Worm (Caenorhabditis elegans) whole organism, late embryonic: ENCODE results near the gene srbc-57.

Experiments used
- ceh-18 ChIP-seq: sonication (generic microtip); optimal IDR thresholded peaks from 2 replicates; lab custom pipeline; 2016; ENCODE audit warnings: missing genetic modification characterization, missing compliant biosample characterization
- dve-1 ChIP-seq: sonication (generic microtip); optimal IDR thresholded peaks from 2 replicates; lab custom pipeline; 2017; ENCODE audit warnings: antibody characterized with exemption, mild to moderate bottlenecking, missing genetic modification characterization, missing compliant biosample characterization
- ets-4 ChIP-seq: sonication (generic microtip); optimal IDR thresholded peaks from 2 replicates; lab custom pipeline; 2016; ENCODE audit warnings: missing genetic modification characterization, missing compliant biosample characterization
- fkh-10 ChIP-seq: fragments of 150-350 bp; optimal IDR thresholded peaks from 2 replicates; lab custom pipeline; 2014; ENCODE audit warnings: missing biosample characterization, missing genetic modification reagents, missing genetic modification characterization
- gmeb-2 ChIP-seq: sonication (generic microtip); optimal IDR thresholded peaks from 2 replicates; lab custom pipeline; 2016; ENCODE audit warnings: missing genetic modification characterization, inconsistent platforms, missing compliant biosample characterization
- npax-4 ChIP-seq: sonication (generic microtip); optimal IDR thresholded peaks from 2 replicates; lab custom pipeline; 2016; ENCODE audit warnings: missing genetic modification characterization, missing compliant biosample characterization
- tbx-2 ChIP-seq: sonication (generic microtip); optimal IDR thresholded peaks from 2 replicates; lab custom pipeline; 2016; ENCODE audit warnings: missing genetic modification characterization, missing compliant biosample characterization

DNA sequence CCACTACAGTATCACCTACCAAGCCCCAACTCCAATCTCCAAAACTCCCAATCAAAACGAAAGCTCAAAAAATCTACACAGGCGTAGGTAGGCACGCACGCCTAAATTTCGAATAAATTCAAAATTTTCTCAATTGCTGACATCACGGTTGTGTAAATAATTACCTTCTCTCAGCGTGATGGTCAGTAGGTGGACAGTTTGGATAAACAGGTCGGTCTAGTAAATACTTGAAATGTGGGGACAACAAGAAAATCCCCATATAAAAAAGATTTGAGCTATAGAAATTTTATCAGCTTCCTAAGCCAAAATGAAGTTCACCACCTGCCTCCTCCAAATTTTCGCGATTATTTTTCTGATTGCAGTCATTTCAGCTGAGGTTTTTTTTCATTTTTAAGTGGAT is 30.3 kb downstream of the srbc-57 start, which contains the start of gene B0554.1:
- TF ChIP-seq ets-4 (tag; lab: Kevin White, UChicago): no peak
- no peak for TF ChIP-seq npax-4 (tag; lab: Kevin White, UChicago)
- no peak for TF ChIP-seq gmeb-2 (tag; lab: Kevin White, UChicago)
- TF ChIP-seq ceh-18 (tag; lab: Kevin White, UChicago): no peak
- TF ChIP-seq dve-1 (tag; lab: Kevin White, UChicago): no peak
- TF ChIP-seq tbx-2 (tag; lab: Kevin White, UChicago): no peak
- TF ChIP-seq fkh-10 (GFP tag; lab: Kevin White, UChicago): no peak
